ENCODE assay signal across 4 worm cellular contexts in the genomic region with DNA sequence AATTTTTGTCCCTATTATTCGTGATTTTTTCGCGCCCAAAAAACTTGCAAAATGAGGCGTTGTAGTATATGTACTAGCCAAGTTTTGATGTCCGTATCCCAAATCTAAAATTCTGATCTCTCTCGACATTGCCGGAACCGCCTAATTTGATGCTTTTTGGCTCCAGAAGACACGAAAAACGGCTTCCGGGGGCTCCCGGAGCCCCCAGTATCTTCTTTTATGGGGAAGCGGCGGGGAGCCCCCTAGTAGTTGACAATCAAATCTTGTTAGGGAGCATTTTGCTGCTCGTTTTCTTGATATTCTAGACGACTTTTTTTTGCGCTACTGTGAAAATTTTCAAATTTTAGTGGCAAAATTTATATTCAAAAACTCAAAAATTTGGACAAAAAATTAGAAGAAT.
TF ChIP-seq lines count a peak whose summit lies in the region.

No protein-coding gene starts in this region.

TF ChIP-seq in whole organism, L1 larva, 84 proteins besides CTCF, POLR2A, EP300 and RAD21:
- no peak for TF ChIP-seq nhr-76 (tag; optimal IDR thresholded peaks at IDR 0.05; lab: Kevin White, UChicago)
- TF ChIP-seq efl-1 (optimal IDR thresholded peaks at IDR 0.05; lab: Kevin White, UChicago) = no peak
- no peak for TF ChIP-seq efl-1 (GFP tag; optimal IDR thresholded peaks at IDR 0.05 in 1 of 2; lab: Kevin White, UChicago)
- TF ChIP-seq grh-1 (GFP tag; IDR thresholded peaks at IDR 0.05; lab: Robert Waterston, UW) = no peak
- no peak for TF ChIP-seq C34B4.2 (tag; optimal IDR thresholded peaks at IDR 0.05; lab: Kevin White, UChicago)
- TF ChIP-seq dpl-1 (GFP tag; optimal IDR thresholded peaks at IDR 0.05; lab: Kevin White, UChicago) = no peak
- TF ChIP-seq lin-14 (GFP tag; optimal IDR thresholded peaks at IDR 0.05; lab: Kevin White, UChicago) = peak; percentile 54
- TF ChIP-seq ztf-4 (tag; optimal IDR thresholded peaks at IDR 0.05; lab: Kevin White, UChicago) = no peak
TF ChIP-seq in whole organism, L1 larva: peak in this region for 1.

TF ChIP-seq in whole organism, L4 larva, 104 proteins besides CTCF, POLR2A, EP300 and RAD21:
- TF ChIP-seq ceh-82 (tag; optimal IDR thresholded peaks at IDR 0.05; lab: Kevin White, UChicago) (no peak), ctbp-1 (GFP tag; IDR thresholded peaks at IDR 0.05; lab: Robert Waterston, UW) (0 out of 2 replicates have a peak, but pooled peaks have one; percentile 22)

TF ChIP-seq in whole organism, late embryonic, 69 proteins besides CTCF, POLR2A, EP300 and RAD21:
- TF ChIP-seq dmd-4 (tag; optimal IDR thresholded peaks at IDR 0.05; lab: Kevin White, UChicago; ENCODE audit: borderline replicate concordance) (no peak), unc-55 (GFP tag; optimal IDR thresholded peaks at IDR 0.05; lab: Kevin White, UChicago) (no peak), sox-4 (tag; optimal IDR thresholded peaks at IDR 0.05; lab: Kevin White, UChicago) (no peak), unc-42 (tag; optimal IDR thresholded peaks at IDR 0.05; lab: Kevin White, UChicago) (peak; percentile 65)

TF ChIP-seq in whole organism, mixed stage, embryonic, 35 proteins besides CTCF, POLR2A, EP300 and RAD21:
- peak; percentile 50 for TF ChIP-seq ces-1 (GFP tag; optimal IDR thresholded peaks at IDR 0.05; lab: Kevin White, UChicago)
- no peak for TF ChIP-seq nhr-2 (tag; optimal IDR thresholded peaks at IDR 0.05; lab: Kevin White, UChicago)
